Worm (Caenorhabditis elegans): Measurements from ENCODE around the gene pudl-1.
A peak's percentile ranks its signal among the peaks of the same experiment; 100 is the strongest.

pudl-1 gene

ce11 chrIV:2802193-2802592 is 30.5 kb upstream of the pudl-1 start (continued):
- TF ChIP-seq spr-3 (GFP tag; optimal IDR thresholded peaks at IDR 0.05) = no peak
- no peak for TF ChIP-seq sdz-12 (GFP tag; optimal IDR thresholded peaks at IDR 0.05)
- no peak for TF ChIP-seq skn-1 (tag; optimal IDR thresholded peaks at IDR 0.05)
- TF ChIP-seq lin-13 (GFP tag; optimal IDR thresholded peaks at IDR 0.05) = peak; percentile 3
- peak; percentile 75 for TF ChIP-seq Y48G9A.11 (GFP tag; IDR thresholded peaks at IDR 0.05)
- no peak for TF ChIP-seq ZK337.2 (GFP tag; IDR thresholded peaks at IDR 0.05)
- TF ChIP-seq rbr-2 (tag; optimal IDR thresholded peaks at IDR 0.05) = no peak
- peak; percentile 61; the same call in 1 of the 2 replicates for TF ChIP-seq dmd-9 (GFP tag; IDR thresholded peaks at IDR 0.05)
- peak; percentile 41 for TF ChIP-seq T26A8.4 (GFP tag; IDR thresholded peaks at IDR 0.05)
- no peak for TF ChIP-seq mdl-1 (tag; optimal IDR thresholded peaks at IDR 0.05)
- peak; percentile 5 for TF ChIP-seq hlh-11 (tag; optimal IDR thresholded peaks at IDR 0.05)
- no peak for TF ChIP-seq R02D3.7 (tag; optimal IDR thresholded peaks at IDR 0.05)
- no peak for TF ChIP-seq nhr-102 (tag; optimal IDR thresholded peaks at IDR 0.05)
- no peak for TF ChIP-seq mxl-2 (GFP tag; conservative IDR thresholded peaks at IDR 0.05)
- TF ChIP-seq ceh-32 (tag; optimal IDR thresholded peaks at IDR 0.05; ENCODE audit: poor library complexity) = no peak
- peak; percentile 83 for TF ChIP-seq lim-7 (GFP tag; IDR thresholded peaks at IDR 0.05)
- TF ChIP-seq pha-4 (GFP tag; IDR thresholded peaks at IDR 0.05) = peak; percentile 74
- no peak for TF ChIP-seq pha-4 (tag; optimal IDR thresholded peaks at IDR 0.05)
- peak; percentile 48; the same call in 1 of the 2 replicates for TF ChIP-seq arid-1 (GFP tag; conservative IDR thresholded peaks at IDR 0.05)
- TF ChIP-seq hmg-1.1 (GFP tag; IDR thresholded peaks at IDR 0.05) = peak; percentile 51; the same call in 1 of the 2 replicates
- peak; percentile 12 for TF ChIP-seq aly-2 (tag; optimal IDR thresholded peaks at IDR 0.05)
- no peak for TF ChIP-seq saeg-2 (GFP tag; IDR thresholded peaks at IDR 0.05)
- no peak for TF ChIP-seq nhr-25 (tag; optimal IDR thresholded peaks at IDR 0.05; ENCODE audit: borderline replicate concordance, insufficient read depth)
- no peak for TF ChIP-seq unc-62 (GFP tag; optimal IDR thresholded peaks at IDR 0.05 in 1 of 2)
- no peak for TF ChIP-seq unc-62 (tag; optimal IDR thresholded peaks at IDR 0.05)
- peak; percentile 28; the same call in 1 of the 2 replicates for TF ChIP-seq dmd-6 (GFP tag; IDR thresholded peaks at IDR 0.05)
- TF ChIP-seq nhr-10 (tag; optimal IDR thresholded peaks at IDR 0.05) = no peak
- no peak for TF ChIP-seq zfp-2 (tag; optimal IDR thresholded peaks at IDR 0.05)
- no peak for TF ChIP-seq ama-1 (optimal IDR thresholded peaks at IDR 0.05)
- TF ChIP-seq zip-2 (tag; optimal IDR thresholded peaks at IDR 0.05) = no peak
- peak; percentile 67; the same call in 1 of the 2 replicates for TF ChIP-seq dmd-8 (GFP tag; IDR thresholded peaks at IDR 0.05)
- no peak for TF ChIP-seq lir-3 (tag; optimal IDR thresholded peaks at IDR 0.05)
- TF ChIP-seq madf-9 (GFP tag; conservative IDR thresholded peaks at IDR 0.05) = peak; percentile 68; the same call in 1 of the 2 replicates
- TF ChIP-seq dve-1 (tag; optimal IDR thresholded peaks at IDR 0.05; ENCODE audit: insufficient read depth) = peak; percentile 13
- no peak for TF ChIP-seq nhr-28 (tag; optimal IDR thresholded peaks at IDR 0.05)
- TF ChIP-seq ctbp-1 (GFP tag; IDR thresholded peaks at IDR 0.05) = peak; percentile 52; the same call in 1 of the 2 replicates
- no peak for TF ChIP-seq nhr-76 (tag; optimal IDR thresholded peaks at IDR 0.05)
- no peak for TF ChIP-seq F49E8.2 (tag; optimal IDR thresholded peaks at IDR 0.05; ENCODE audit: borderline replicate concordance)
- TF ChIP-seq ceh-44 (GFP tag; IDR thresholded peaks at IDR 0.05) = peak; percentile 65; the same call in 1 of the 2 replicates
- no peak for TF ChIP-seq set-16 (GFP tag; IDR thresholded peaks at IDR 0.05)
- no peak for TF ChIP-seq hif-1 (tag; optimal IDR thresholded peaks at IDR 0.05)
- TF ChIP-seq php-3 (GFP tag; IDR thresholded peaks at IDR 0.05) = 0 out of 2 replicates have a peak, but pooled peaks have one; percentile 7
- no peak for TF ChIP-seq lin-29 (GFP tag; IDR thresholded peaks at IDR 0.05)
- TF ChIP-seq zfp-3 (GFP tag; conservative IDR thresholded peaks at IDR 0.05) = no peak
- 0 out of 2 replicates have a peak, but pooled peaks have one; percentile 33 for TF ChIP-seq tra-1 (GFP tag; IDR thresholded peaks at IDR 0.05)
- no peak for TF ChIP-seq pqm-1 (tag; optimal IDR thresholded peaks at IDR 0.05)
- peak; percentile 95 for TF ChIP-seq aha-1 (tag)
- TF ChIP-seq ceh-28 (tag; optimal IDR thresholded peaks at IDR 0.05) = no peak
- TF ChIP-seq ztf-7 (tag; optimal IDR thresholded peaks at IDR 0.05) = no peak
- peak; percentile 52; the same call in 1 of the 2 replicates for TF ChIP-seq snpc-1.2 (GFP tag; IDR thresholded peaks at IDR 0.05)
- TF ChIP-seq nhr-6 (tag; optimal IDR thresholded peaks at IDR 0.05) = no peak
- TF ChIP-seq unc-39 (tag; optimal IDR thresholded peaks at IDR 0.05) = no peak
